Fruit fly (Drosophila melanogaster): Measurements from ENCODE around the gene CG12155.
A peak's percentile ranks its signal among the peaks of the same experiment; 100 is the strongest.

Gene CG12155

dm6 chrX:7721905-7722304 is 6.7 kb upstream of the CG12155 start, which contains the start of gene Hira (continued):
- TF ChIP-seq HHEX (GFP tag; optimal IDR thresholded peaks at IDR 0.05) (no peak), emc (GFP tag; optimal IDR thresholded peaks at IDR 0.05) (no peak), lbe (GFP tag; optimal IDR thresholded peaks at IDR 0.05) (peak; percentile 30), CG3281 (GFP tag; optimal IDR thresholded peaks at IDR 0.05) (no peak), Tbp (GFP tag; optimal IDR thresholded peaks at IDR 0.05) (no peak), CG17186 (GFP tag; optimal IDR thresholded peaks at IDR 0.05) (peak; percentile 21), Jarid2 (GFP tag; optimal IDR thresholded peaks at IDR 0.05) (no peak), Hr51 (GFP tag; optimal IDR thresholded peaks at IDR 0.05) (no peak), tx (GFP tag; optimal IDR thresholded peaks at IDR 0.05) (no peak), CG9727 (GFP tag; optimal IDR thresholded peaks at IDR 0.05) (no peak), CG1233 (GFP tag; optimal IDR thresholded peaks at IDR 0.05) (no peak), slp2 (GFP tag; optimal IDR thresholded peaks at IDR 0.05) (no peak), pnt (GFP tag; optimal IDR thresholded peaks at IDR 0.05) (no peak), CG11247 (GFP tag; IDR thresholded peaks at IDR 0.05) (no peak), Ets97D (GFP tag; optimal IDR thresholded peaks at IDR 0.05) (peak; percentile 34), sug (tag; optimal IDR thresholded peaks at IDR 0.05) (peak; percentile 21), mld (GFP tag; IDR thresholded peaks at IDR 0.05; ENCODE audit: partially characterized antibody) (peak; percentile 92), B-H1 (GFP tag; IDR thresholded peaks at IDR 0.05) (no peak), bsh (GFP tag; optimal IDR thresholded peaks at IDR 0.05) (no peak), Mrtf (GFP tag; IDR thresholded peaks at IDR 0.05) (no peak), CG14860 (GFP tag; IDR thresholded peaks at IDR 0.05; ENCODE audit: partially characterized antibody) (peak; percentile 90), Sry-β (GFP tag; optimal IDR thresholded peaks at IDR 0.05) (no peak), psq (GFP tag; optimal IDR thresholded peaks at IDR 0.05) (no peak), CG10209 (GFP tag; optimal IDR thresholded peaks at IDR 0.05) (no peak), CG10543 (GFP tag; optimal IDR thresholded peaks at IDR 0.05) (no peak), CG10267 (tag; optimal IDR thresholded peaks at IDR 0.05) (peak; percentile 42), CG15073 (GFP tag; optimal IDR thresholded peaks at IDR 0.05) (no peak), NC2β (GFP tag; optimal IDR thresholded peaks at IDR 0.05) (no peak), CG10321 (GFP tag; IDR thresholded peaks at IDR 0.05) (no peak), Dp (GFP tag; optimal IDR thresholded peaks at IDR 0.05) (peak; percentile 96), bbx (GFP tag; IDR thresholded peaks at IDR 0.05; ENCODE audit: partially characterized antibody) (peak; percentile 93), cas (GFP tag; IDR thresholded peaks at IDR 0.05) (no peak), Sin3A (optimal IDR thresholded peaks at IDR 0.05) (peak; percentile 36), Stat92E (GFP tag; optimal IDR thresholded peaks at IDR 0.05) (no peak), Sry-δ (GFP tag; optimal IDR thresholded peaks at IDR 0.05) (peak; percentile 87), dimm (GFP tag; IDR thresholded peaks at IDR 0.05) (no peak), Lim3 (GFP tag; IDR thresholded peaks at IDR 0.05) (no peak), danr (GFP tag; IDR thresholded peaks at IDR 0.05) (no peak), CG8924 (tag; optimal IDR thresholded peaks at IDR 0.05) (no peak), ato (GFP tag; IDR thresholded peaks at IDR 0.05; ENCODE audit: partially characterized antibody) (peak; percentile 90), CG12391 (tag; optimal IDR thresholded peaks at IDR 0.05) (peak; percentile 25), CG13424 (tag; optimal IDR thresholded peaks at IDR 0.05) (no peak), Lhr (GFP tag; optimal IDR thresholded peaks at IDR 0.05) (no peak), Gsc (GFP tag; IDR thresholded peaks at IDR 0.05) (no peak), CG18262 (tag; optimal IDR thresholded peaks at IDR 0.05) (no peak), CG1603 (tag; optimal IDR thresholded peaks at IDR 0.05) (peak; percentile 67), Camta (GFP tag; optimal IDR thresholded peaks at IDR 0.05) (no peak), az2 (GFP tag; optimal IDR thresholded peaks at IDR 0.05) (no peak), eyg (GFP tag; optimal IDR thresholded peaks at IDR 0.05) (no peak), MBD-R2 (GFP tag; IDR thresholded peaks at IDR 0.05) (peak; percentile 80), Dad (GFP tag; optimal IDR thresholded peaks at IDR 0.05) (no peak)

All from whole organism, embryonic.